Worm (Caenorhabditis elegans): ENCODE results near the gene K09H11.4.

DNA sequence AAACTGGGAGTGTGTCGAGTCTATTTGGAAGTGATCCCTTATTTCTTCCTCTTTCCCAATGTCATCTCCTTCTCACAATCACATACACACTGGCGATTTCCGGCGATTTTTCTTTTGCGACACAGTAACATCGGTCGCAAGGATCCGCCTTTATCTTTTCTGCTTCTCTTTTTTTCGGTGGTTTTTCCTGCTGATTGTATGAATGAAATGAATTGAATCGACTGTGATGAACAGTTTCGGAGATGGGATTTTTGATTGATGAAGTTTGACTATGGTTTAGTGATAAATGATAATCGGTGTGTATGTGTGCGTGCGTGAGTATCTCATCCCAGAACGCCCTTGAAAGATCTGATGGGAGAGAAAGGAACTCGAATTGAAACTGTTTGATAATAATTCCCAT, 25.3 kb downstream of the K09H11.4 start:
- TF ChIP-seq F37B4.10 (GFP tag; IDR thresholded peaks at IDR 0.05) (no peak), nfya-2 (GFP tag; IDR thresholded peaks at IDR 0.05) (no peak), F10E7.11 (tag; optimal IDR thresholded peaks at IDR 0.05) (no peak), nhr-179 (tag; optimal IDR thresholded peaks at IDR 0.05) (no peak), zfh-2 (GFP tag; conservative IDR thresholded peaks at IDR 0.05) (no peak), lin-40 (tag; optimal IDR thresholded peaks at IDR 0.05) (no peak), lsy-27 (tag; optimal IDR thresholded peaks at IDR 0.05; ENCODE audit: borderline replicate concordance, insufficient read depth) (no peak)

All from whole organism, young adult.